Fruit fly (Drosophila melanogaster) whole organism, pupa: ENCODE data around the gene CG12689.

Source experiments
- CG10348 ChIP-seq: fragments of 200-800 bp; sonication (Bioruptor generic); IDR thresholded peaks from 2 replicates; pipeline ENCODE4 v1.3.6; 2022; ENCODE audit warnings: missing biosample characterization, missing genetic modification characterization
- CG12605 ChIP-seq: fragments of 200-800 bp; sonication (Bioruptor generic); IDR thresholded peaks from 2 replicates; pipeline ENCODE4 v1.3.6; 2022; ENCODE audit warnings: missing biosample characterization, missing genetic modification characterization
- CG13204 ChIP-seq: fragments of 200-800 bp; sonication (Bioruptor generic); optimal IDR thresholded peaks from 2 replicates; lab custom pipeline; 2018; ENCODE audit warnings: missing biosample characterization, mild to moderate bottlenecking, missing genetic modification characterization, moderate library complexity
- CG14655 ChIP-seq: fragments of 200-800 bp; sonication (Bioruptor generic); optimal IDR thresholded peaks from 3 replicates; lab custom pipeline; 2017; ENCODE audit warnings: mild to moderate bottlenecking, missing biosample characterization, missing genetic modification reagents, missing genetic modification characterization
- CG15710 ChIP-seq: fragments of 200-800 bp; sonication (Bioruptor generic); optimal IDR thresholded peaks from 2 replicates; lab custom pipeline; 2018; ENCODE audit warnings: missing biosample characterization, mild to moderate bottlenecking, missing genetic modification characterization, moderate library complexity
- CG32121 ChIP-seq: fragments of 200-800 bp; sonication (Bioruptor generic); IDR thresholded peaks from 2 replicates; pipeline ENCODE4 v1.3.6; 2022; ENCODE audit warnings: missing biosample characterization, missing genetic modification characterization
- CG34367 ChIP-seq: fragments of 200-800 bp; sonication (Bioruptor generic); optimal IDR thresholded peaks from 2 replicates; lab custom pipeline; 2018; ENCODE audit warnings: missing biosample characterization, mild to moderate bottlenecking, missing genetic modification characterization
- CG4496 ChIP-seq: fragments of 200-800 bp; sonication (Bioruptor generic); IDR thresholded peaks from 3 replicates; pipeline ENCODE4 v1.3.6; 2022; ENCODE audit warnings: missing biosample characterization, missing genetic modification characterization
- D1 ChIP-seq: fragments of 200-800 bp; sonication (Bioruptor generic); optimal IDR thresholded peaks from 2 replicates; lab custom pipeline; 2018; ENCODE audit warnings: missing biosample characterization, mild to moderate bottlenecking, missing genetic modification characterization, moderate library complexity
- EcR ChIP-seq: fragments of 200-800 bp; sonication (Bioruptor generic); optimal IDR thresholded peaks from 3 replicates; lab custom pipeline; 2019; ENCODE audit warnings: missing biosample characterization, missing genetic modification characterization, mild to moderate bottlenecking, moderate library complexity, missing genetic modification reagents
- Pif1A ChIP-seq: fragments of 200-800 bp; sonication (Bioruptor generic); optimal IDR thresholded peaks from 3 replicates; lab custom pipeline; 2016; ENCODE audit warnings: missing biosample characterization, missing genetic modification characterization

dm6 chrX:7618195-7618594 lies 32.3 kb upstream of the CG12689 start:
- TF ChIP-seq CG14655 (GFP tag; lab: Kevin White, UChicago) = peak; percentile 18
- no peak for TF ChIP-seq D1 (tag; lab: Kevin White, UChicago)
- TF ChIP-seq Pif1A = peak; percentile 13
- TF ChIP-seq CG10348 (GFP tag; lab: Robert Waterston, UW) = no peak
- TF ChIP-seq CG34367 (tag; lab: Kevin White, UChicago) = no peak
- no peak for TF ChIP-seq CG32121 (GFP tag; lab: Robert Waterston, UW)
- no peak for TF ChIP-seq CG13204 (GFP tag; lab: Kevin White, UChicago)
- TF ChIP-seq CG4496 = peak; percentile 69; the same call in 2 of the 3 replicates
- peak; percentile 20 for TF ChIP-seq CG15710 (tag; lab: Kevin White, UChicago)
- TF ChIP-seq CG12605 = no peak
- no peak for TF ChIP-seq EcR (GFP tag; lab: Kevin White, UChicago)
